Worm (Caenorhabditis elegans) whole organism, midembryonic: Measurements from ENCODE around the gene pqn-35.

ENCODE experiments used
- klf-2 ChIP-seq: fragments of 200-800 bp; sonication (Bioruptor generic); conservative IDR thresholded peaks from 2 replicates; pipeline ENCODE4 v1.3.6; 2022; ENCODE audit warnings: missing genetic modification reagents, missing genetic modification characterization, missing compliant biosample characterization
- tab-1 ChIP-seq: fragments of 200-800 bp; sonication (Bioruptor generic); IDR thresholded peaks from 2 replicates; pipeline ENCODE4 v1.3.6; 2022; ENCODE audit warnings: missing genetic modification characterization, missing compliant biosample characterization
- ztf-29 ChIP-seq: fragments of 200-800 bp; sonication (Bioruptor generic); IDR thresholded peaks from 2 replicates; pipeline ENCODE4 v1.3.6; 2022; ENCODE audit warnings: missing genetic modification reagents, missing genetic modification characterization, missing compliant biosample characterization

DNA sequence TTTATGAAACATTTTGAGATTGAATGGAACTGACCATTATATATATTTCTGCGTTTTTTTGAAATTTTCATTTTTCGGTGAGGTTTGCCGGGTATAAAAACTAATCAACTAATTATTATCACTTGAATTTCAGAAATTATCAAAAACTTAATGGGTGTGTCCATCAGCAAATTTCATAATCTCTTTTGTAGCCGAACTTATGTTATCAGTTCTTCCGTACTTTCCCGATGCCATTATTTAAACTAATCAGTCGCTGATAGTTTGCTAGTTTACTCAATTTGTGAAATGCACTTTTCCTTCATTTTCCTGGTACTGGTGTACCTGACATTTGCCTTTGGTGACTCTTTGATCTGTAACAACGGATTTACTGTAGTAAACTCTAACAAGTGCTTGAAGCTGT, 61.4 kb downstream of the pqn-35 start:
- TF ChIP-seq ztf-29 (no peak), tab-1 (GFP tag; lab: Robert Waterston, UW) (no peak), klf-2 (GFP tag; lab: Robert Waterston, UW) (no peak)
